Worm (Caenorhabditis elegans): ENCODE measurements around the gene F44E7.3.

- TF ChIP-seq nhr-237 (tag; optimal IDR thresholded peaks at IDR 0.05) (no peak), ztf-11 (tag; optimal IDR thresholded peaks at IDR 0.05) (no peak), elt-3 (tag; optimal IDR thresholded peaks at IDR 0.05) (no peak), F16B12.6 (tag; optimal IDR thresholded peaks at IDR 0.05) (no peak), grh-1 (GFP tag; IDR thresholded peaks at IDR 0.05) (no peak), efl-3 (GFP tag; optimal IDR thresholded peaks at IDR 0.05) (no peak), unc-130 (tag; optimal IDR thresholded peaks at IDR 0.05) (no peak), C16A3.4 (tag; optimal IDR thresholded peaks at IDR 0.05) (no peak), fkh-10 (GFP tag; optimal IDR thresholded peaks at IDR 0.05) (no peak), nhr-77 (tag; optimal IDR thresholded peaks at IDR 0.05) (no peak)
These were observed 49.7 kb upstream of the F44E7.3 start for ce11 chrV:5722093-5722492.

Data from whole organism, L1 larva.